Worm (Caenorhabditis elegans) whole organism, mixed stage, embryonic: ENCODE data around the gene asp-17.

Source experiments
- M03D4.4 ChIP-seq: sonication (generic microtip); optimal IDR thresholded peaks from 2 replicates; lab custom pipeline; 2017; ENCODE audit warnings: mild to moderate bottlenecking, missing genetic modification characterization, missing compliant biosample characterization
- bed-3 ChIP-seq: fragments of 200-800 bp; sonication (Bioruptor generic); optimal IDR thresholded peaks from 3 replicates; lab custom pipeline; 2018; ENCODE audit warnings: mild to moderate bottlenecking, missing genetic modification characterization, moderate library complexity, missing compliant biosample characterization
- blmp-1 ChIP-seq: fragments of 150-350 bp; optimal IDR thresholded peaks from 2 replicates; lab custom pipeline; 2014; ENCODE audit warnings: missing biosample characterization, missing genetic modification characterization
- ceh-39 ChIP-seq: fragments of 150-350 bp; optimal IDR thresholded peaks from 2 replicates; lab custom pipeline; 2014; ENCODE audit warnings: missing biosample characterization, missing genetic modification characterization
- ceh-83 ChIP-seq: fragments of 200-800 bp; sonication (Bioruptor generic); optimal IDR thresholded peaks from 2 replicates; lab custom pipeline; 2018; ENCODE audit warnings: mild to moderate bottlenecking, missing genetic modification characterization, missing compliant biosample characterization
- ces-1 ChIP-seq: fragments of 150-350 bp; optimal IDR thresholded peaks from 2 replicates; lab custom pipeline; 2014; ENCODE audit warnings: missing biosample characterization, missing genetic modification reagents, missing genetic modification characterization
- drap-1 ChIP-seq: fragments of 200-800 bp; sonication (Bioruptor generic); optimal IDR thresholded peaks from 3 replicates; lab custom pipeline; 2018; ENCODE audit warnings: mild to moderate bottlenecking, missing genetic modification characterization, missing compliant biosample characterization
- elt-1 ChIP-seq: sonication (generic microtip); optimal IDR thresholded peaks from 2 replicates; lab custom pipeline; 2017; ENCODE audit warnings: missing genetic modification characterization, mild to moderate bottlenecking, missing compliant biosample characterization, antibody characterized with exemption, moderate library complexity, borderline replicate concordance; ENCODE audit not compliant: insufficient read depth
- elt-3 ChIP-seq: fragments of 150-350 bp; optimal IDR thresholded peaks from 2 replicates; lab custom pipeline; 2014; ENCODE audit warnings: missing biosample characterization, missing genetic modification characterization
- flh-1 ChIP-seq: fragments of 200-800 bp; sonication (Bioruptor generic); optimal IDR thresholded peaks from 2 replicates; lab custom pipeline; 2018; ENCODE audit warnings: mild to moderate bottlenecking, missing genetic modification characterization, moderate library complexity, missing compliant biosample characterization
- ham-2 ChIP-seq: fragments of 200-800 bp; sonication (Bioruptor generic); optimal IDR thresholded peaks from 2 replicates; lab custom pipeline; 2018; ENCODE audit warnings: mild to moderate bottlenecking, missing genetic modification characterization, missing compliant biosample characterization
- lin-13 ChIP-seq: fragments of 150-350 bp; optimal IDR thresholded peaks from 2 replicates; lab custom pipeline; 2014; ENCODE audit warnings: missing biosample characterization, missing genetic modification characterization
- lin-32 ChIP-seq: fragments of 200-800 bp; sonication (Bioruptor generic); optimal IDR thresholded peaks from 2 replicates; lab custom pipeline; 2018; ENCODE audit warnings: mild to moderate bottlenecking, missing genetic modification characterization, missing compliant biosample characterization
- lsy-2 ChIP-seq: fragments of 150-350 bp; optimal IDR thresholded peaks from 2 replicates; lab custom pipeline; 2014; ENCODE audit warnings: missing biosample characterization, missing genetic modification characterization
- mep-1 ChIP-seq: fragments of 150-350 bp; optimal IDR thresholded peaks from 2 replicates; lab custom pipeline; 2017; ENCODE audit warnings: missing biosample characterization, missing genetic modification reagents, missing genetic modification characterization, inconsistent platforms
- mls-2 ChIP-seq: sonication (generic microtip); optimal IDR thresholded peaks from 2 replicates; lab custom pipeline; 2016; ENCODE audit warnings: mild to moderate bottlenecking, missing genetic modification characterization, moderate library complexity, missing compliant biosample characterization
- nhr-2 ChIP-seq: fragments of 150-350 bp; optimal IDR thresholded peaks from 2 replicates; lab custom pipeline; 2014; ENCODE audit warnings: missing biosample characterization, missing genetic modification characterization
- nhr-237 ChIP-seq: fragments of 150-350 bp; optimal IDR thresholded peaks from 2 replicates; lab custom pipeline; 2014; ENCODE audit warnings: missing biosample characterization, missing genetic modification characterization
- nhr-28 ChIP-seq: fragments of 150-350 bp; optimal IDR thresholded peaks from 2 replicates; lab custom pipeline; 2014; ENCODE audit warnings: missing biosample characterization, missing genetic modification characterization
- nhr-76 ChIP-seq: sonication (generic microtip); optimal IDR thresholded peaks from 2 replicates; lab custom pipeline; 2017; ENCODE audit warnings: missing biosample characterization, missing genetic modification characterization
- pha-4 ChIP-seq: fragments of 150-350 bp; optimal IDR thresholded peaks from 2 replicates; lab custom pipeline; 2018; ENCODE audit warnings: missing biosample characterization, missing genetic modification reagents, missing genetic modification characterization
- sem-2 ChIP-seq: fragments of 200-800 bp; sonication (Bioruptor generic); optimal IDR thresholded peaks from 2 replicates; lab custom pipeline; 2018; ENCODE audit warnings: mild to moderate bottlenecking, missing genetic modification characterization, missing compliant biosample characterization
- snpc-4 ChIP-seq: fragments of 150-350 bp; optimal IDR thresholded peaks from 2 replicates; lab custom pipeline; 2014; ENCODE audit warnings: missing biosample characterization, missing genetic modification characterization
- sptf-1 ChIP-seq: sonication (generic microtip); optimal IDR thresholded peaks from 2 replicates; lab custom pipeline; 2017; ENCODE audit warnings: mild to moderate bottlenecking, missing genetic modification characterization, moderate library complexity, missing compliant biosample characterization
- tbx-8 ChIP-seq: fragments of 200-800 bp; sonication (Bioruptor generic); optimal IDR thresholded peaks from 2 replicates; lab custom pipeline; 2018; ENCODE audit warnings: mild to moderate bottlenecking, missing genetic modification characterization, moderate library complexity, missing compliant biosample characterization
- unc-120 ChIP-seq: sonication (generic microtip); optimal IDR thresholded peaks from 2 replicates; lab custom pipeline; 2017; ENCODE audit warnings: missing genetic modification characterization, missing compliant biosample characterization; ENCODE audit not compliant: poor library complexity, severe bottlenecking
- unc-39 ChIP-seq: fragments of 150-350 bp; optimal IDR thresholded peaks from 2 replicates; lab custom pipeline; 2014; ENCODE audit warnings: missing biosample characterization, missing genetic modification characterization
- unc-62 ChIP-seq: fragments of 150-350 bp; optimal IDR thresholded peaks from 2 replicates; lab custom pipeline; 2014; ENCODE audit warnings: missing biosample characterization, missing genetic modification reagents, missing genetic modification characterization
- zip-8 ChIP-seq: fragments of 150-350 bp; optimal IDR thresholded peaks from 2 replicates; lab custom pipeline; 2014; ENCODE audit warnings: missing biosample characterization, missing genetic modification characterization
- ztf-11 ChIP-seq: fragments of 150-350 bp; optimal IDR thresholded peaks from 2 replicates; lab custom pipeline; 2014; ENCODE audit warnings: missing biosample characterization, missing genetic modification characterization

Gene asp-17

ce11 chrV:19068888-19069287 lies 31.8 kb upstream of the asp-17 start:
- no peak for TF ChIP-seq unc-120 (tag; lab: Kevin White, UChicago)
- no peak for TF ChIP-seq bed-3 (GFP tag; lab: Kevin White, UChicago)
- TF ChIP-seq sptf-1 (tag; lab: Kevin White, UChicago): no peak
- no peak for TF ChIP-seq nhr-76 (tag; lab: Kevin White, UChicago)
- no peak for TF ChIP-seq ceh-39 (tag; lab: Kevin White, UChicago)
- TF ChIP-seq ham-2 (GFP tag; lab: Kevin White, UChicago): no peak
- TF ChIP-seq blmp-1: no peak
- TF ChIP-seq snpc-4: no peak
- TF ChIP-seq nhr-237 (tag; lab: Kevin White, UChicago): no peak
- no peak for TF ChIP-seq pha-4 (tag; lab: Kevin White, UChicago)
- TF ChIP-seq unc-62: no peak
- TF ChIP-seq lsy-2 (tag; lab: Kevin White, UChicago): no peak
- no peak for TF ChIP-seq nhr-2
- TF ChIP-seq elt-3: no peak
- no peak for TF ChIP-seq drap-1 (GFP tag; lab: Kevin White, UChicago)
- TF ChIP-seq zip-8: no peak
- TF ChIP-seq tbx-8 (GFP tag; lab: Kevin White, UChicago): no peak
- TF ChIP-seq ces-1 (GFP tag; lab: Kevin White, UChicago): no peak
- no peak for TF ChIP-seq mls-2

ce11 chrV:19063326-19063725 lies 26.2 kb upstream of the asp-17 start:
- TF ChIP-seq M03D4.4 (tag; lab: Kevin White, UChicago): no peak
- TF ChIP-seq elt-3: no peak
- TF ChIP-seq mep-1: no peak
- no peak for TF ChIP-seq ceh-83 (GFP tag; lab: Kevin White, UChicago)
- no peak for TF ChIP-seq tbx-8 (GFP tag; lab: Kevin White, UChicago)
- TF ChIP-seq ceh-39 (tag; lab: Kevin White, UChicago): no peak
- TF ChIP-seq zip-8: no peak
- no peak for TF ChIP-seq drap-1 (GFP tag; lab: Kevin White, UChicago)
- no peak for TF ChIP-seq nhr-76 (tag; lab: Kevin White, UChicago)

- no peak for TF ChIP-seq nhr-237 (tag; lab: Kevin White, UChicago)
- TF ChIP-seq ces-1 (GFP tag; lab: Kevin White, UChicago): no peak
- no peak for TF ChIP-seq mep-1
- TF ChIP-seq unc-39 (tag; lab: Kevin White, UChicago): no peak
- no peak for TF ChIP-seq ceh-39 (tag; lab: Kevin White, UChicago)
- no peak for TF ChIP-seq nhr-28 (tag; lab: Kevin White, UChicago)
- TF ChIP-seq lin-13: no peak
- TF ChIP-seq tbx-8 (GFP tag; lab: Kevin White, UChicago): no peak
- no peak for TF ChIP-seq elt-1
- no peak for TF ChIP-seq zip-8
- TF ChIP-seq bed-3 (GFP tag; lab: Kevin White, UChicago): no peak
- TF ChIP-seq pha-4 (tag; lab: Kevin White, UChicago): no peak
These were observed 22.8 kb upstream of the asp-17 start, which contains the start of gene twk-46 for ce11 chrV:19059873-19060272. Gene twk-46, plus strand, starts transcription at chrV:19060173.

ce11 chrV:19058086-19058485 lies 21.0 kb upstream of the asp-17 start:
- TF ChIP-seq ces-1 (GFP tag; lab: Kevin White, UChicago) (peak; percentile 40), nhr-28 (tag; lab: Kevin White, UChicago) (no peak)

- no peak for TF ChIP-seq ztf-11 (tag; lab: Kevin White, UChicago)
- TF ChIP-seq lin-32 (GFP tag; lab: Kevin White, UChicago): no peak
- TF ChIP-seq ceh-39 (tag; lab: Kevin White, UChicago): no peak
- no peak for TF ChIP-seq sem-2 (GFP tag; lab: Kevin White, UChicago)
- no peak for TF ChIP-seq flh-1
- TF ChIP-seq unc-120 (tag; lab: Kevin White, UChicago): no peak
- TF ChIP-seq, all 35 proteins: peak for 0
These were observed 20.5 kb upstream of the asp-17 start for ce11 chrV:19057602-19058001.

ce11 chrV:19053281-19053680 lies 16.2 kb upstream of the asp-17 start:
- no peak for TF ChIP-seq bed-3 (GFP tag; lab: Kevin White, UChicago)
- TF ChIP-seq lin-13: no peak
- no peak for TF ChIP-seq mls-2
- no peak for TF ChIP-seq ham-2 (GFP tag; lab: Kevin White, UChicago)
- no peak for TF ChIP-seq sem-2 (GFP tag; lab: Kevin White, UChicago)
- no peak for TF ChIP-seq sptf-1 (tag; lab: Kevin White, UChicago)
- no peak for TF ChIP-seq nhr-28 (tag; lab: Kevin White, UChicago)
- TF ChIP-seq snpc-4: no peak
- no peak for TF ChIP-seq ceh-83 (GFP tag; lab: Kevin White, UChicago)
- no peak for TF ChIP-seq unc-62
